Worm (Caenorhabditis elegans) whole organism, L1 larva: ENCODE measurements around the gene dcaf-1.

Experiments used
- C04F5.9 ChIP-seq: sonication (generic microtip); optimal IDR thresholded peaks from 2 replicates; lab custom pipeline; 2016; ENCODE audit warnings: missing genetic modification characterization, missing compliant biosample characterization
- F16B12.6 ChIP-seq: fragments of 150-350 bp; optimal IDR thresholded peaks from 2 replicates; lab custom pipeline; 2014; ENCODE audit warnings: missing biosample characterization, missing genetic modification characterization
- alr-1 ChIP-seq: fragments of 200-800 bp; sonication (Bioruptor generic); optimal IDR thresholded peaks from 2 replicates; lab custom pipeline; 2018; ENCODE audit warnings: borderline replicate concordance, mild to moderate bottlenecking, missing genetic modification characterization, missing compliant biosample characterization
- ama-1 ChIP-seq: fragments of 150-350 bp; optimal IDR thresholded peaks from 2 replicates; lab custom pipeline; 2014
- ceh-63 ChIP-seq: fragments of 200-800 bp; sonication (Bioruptor generic); optimal IDR thresholded peaks from 2 replicates; lab custom pipeline; 2018; ENCODE audit warnings: mild to moderate bottlenecking, missing genetic modification characterization, missing compliant biosample characterization
- ceh-90 ChIP-seq: sonication (generic microtip); optimal IDR thresholded peaks from 2 replicates; lab custom pipeline; 2016; ENCODE audit warnings: missing genetic modification characterization, missing compliant biosample characterization
- ces-1 ChIP-seq: fragments of 150-350 bp; optimal IDR thresholded peaks from 2 replicates; lab custom pipeline; 2014; ENCODE audit warnings: missing biosample characterization, missing genetic modification reagents, missing genetic modification characterization
- dpl-1 ChIP-seq, 3 experiments: fragments of 150-350 bp in 2 of 3; sonication (generic microtip) in 1 of 3; optimal IDR thresholded peaks; 2 replicates each; lab custom pipeline; 2014 to 2017; ENCODE audit warnings: missing biosample characterization in 3 of 3, missing genetic modification characterization in 3 of 3, missing genetic modification reagents in 3 of 3
- dsc-1 ChIP-seq: sonication (generic microtip); optimal IDR thresholded peaks from 2 replicates; lab custom pipeline; 2016; ENCODE audit warnings: mild to moderate bottlenecking, missing genetic modification characterization, missing compliant biosample characterization
- egl-13 ChIP-seq: sonication (generic microtip); optimal IDR thresholded peaks from 2 replicates; lab custom pipeline; 2016; ENCODE audit warnings: missing genotype, missing genetic modification reagents, missing genetic modification characterization, missing compliant biosample characterization
- egl-27 ChIP-seq, 2 experiments: fragments of 150-350 bp in 1 of 2; sonication (generic microtip); optimal IDR thresholded peaks; 3 replicates each; lab custom pipeline; 2017 to 2018; ENCODE audit warnings: missing biosample characterization in 2 of 2, missing genetic modification characterization in 2 of 2, missing genetic modification reagents in 2 of 2
- fkh-10 ChIP-seq: sonication (generic microtip); optimal IDR thresholded peaks from 2 replicates; lab custom pipeline; 2017; ENCODE audit warnings: missing biosample characterization, missing genetic modification reagents, missing genetic modification characterization
- fkh-4 ChIP-seq: sonication (generic microtip); optimal IDR thresholded peaks from 2 replicates; lab custom pipeline; 2016; ENCODE audit warnings: missing compliant biosample characterization, missing genetic modification characterization, borderline replicate concordance
- fkh-8 ChIP-seq: sonication (generic microtip); optimal IDR thresholded peaks from 2 replicates; lab custom pipeline; 2016; ENCODE audit warnings: mild to moderate bottlenecking, missing genetic modification characterization, missing compliant biosample characterization
- fos-1 ChIP-seq: fragments of 150-350 bp; optimal IDR thresholded peaks from 2 replicates; lab custom pipeline; 2014; ENCODE audit warnings: missing biosample characterization, missing genetic modification characterization
- hlh-4 ChIP-seq: sonication (generic microtip); optimal IDR thresholded peaks from 2 replicates; lab custom pipeline; 2016; ENCODE audit warnings: mild to moderate bottlenecking, missing genetic modification characterization, missing compliant biosample characterization
- hpl-2 ChIP-seq: fragments of 150-350 bp; optimal IDR thresholded peaks from 2 replicates; lab custom pipeline; 2014; ENCODE audit warnings: missing biosample characterization, missing genetic modification reagents, missing genetic modification characterization
- irx-1 ChIP-seq: sonication (generic microtip); optimal IDR thresholded peaks from 2 replicates; lab custom pipeline; 2016; ENCODE audit warnings: missing genetic modification characterization, missing compliant biosample characterization
- isw-1 ChIP-seq: fragments of 200-800 bp; sonication (Bioruptor generic); IDR thresholded peaks from 2 replicates; pipeline ENCODE4 v1.3.6; 2022; ENCODE audit warnings: missing genetic modification characterization, missing compliant biosample characterization
- jun-1 ChIP-seq: fragments of 150-350 bp; optimal IDR thresholded peaks from 2 replicates; lab custom pipeline; 2014; ENCODE audit warnings: missing biosample characterization, missing genetic modification reagents, missing genetic modification characterization
- lin-13 ChIP-seq: fragments of 150-350 bp; optimal IDR thresholded peaks from 2 replicates; lab custom pipeline; 2014; ENCODE audit warnings: missing biosample characterization, missing genetic modification reagents, missing genetic modification characterization
- lin-14 ChIP-seq: fragments of 200-800 bp; sonication (Bioruptor generic); optimal IDR thresholded peaks from 2 replicates; lab custom pipeline; 2018; ENCODE audit warnings: mild to moderate bottlenecking, missing genetic modification characterization, moderate library complexity, missing compliant biosample characterization
- lin-15B ChIP-seq: fragments of 150-350 bp; sonication (generic microtip); optimal IDR thresholded peaks from 3 replicates; lab custom pipeline; 2014; ENCODE audit warnings: missing biosample characterization, missing genetic modification characterization
- lin-39 ChIP-seq: fragments of 150-350 bp; optimal IDR thresholded peaks from 2 replicates; lab custom pipeline; 2014; ENCODE audit warnings: missing biosample characterization, missing genetic modification reagents, missing genetic modification characterization
- lsy-2 ChIP-seq, 2 experiments: fragments of 150-350 bp; optimal IDR thresholded peaks; 2 replicates each; lab custom pipeline; 2014; ENCODE audit warnings: missing biosample characterization in 2 of 2, missing genetic modification characterization in 2 of 2
- mab-9 ChIP-seq: fragments of 200-800 bp; sonication (Bioruptor generic); IDR thresholded peaks from 2 replicates; pipeline ENCODE4 v1.3.6; 2022; ENCODE audit warnings: missing genetic modification reagents, missing genetic modification characterization, missing compliant biosample characterization
- mef-2 ChIP-seq: fragments of 150-350 bp; optimal IDR thresholded peaks from 2 replicates; lab custom pipeline; 2014; ENCODE audit warnings: missing biosample characterization, missing genetic modification characterization
- mep-1 ChIP-seq: fragments of 150-350 bp; optimal IDR thresholded peaks from 2 replicates; lab custom pipeline; 2014; ENCODE audit warnings: missing biosample characterization, missing genetic modification characterization
- nhr-11 ChIP-seq: fragments of 150-350 bp; optimal IDR thresholded peaks from 2 replicates; lab custom pipeline; 2014; ENCODE audit warnings: missing biosample characterization, missing genetic modification characterization
- nhr-12 ChIP-seq: sonication (generic microtip); optimal IDR thresholded peaks from 2 replicates; lab custom pipeline; 2017; ENCODE audit warnings: missing biosample characterization, missing genetic modification characterization
- nhr-237 ChIP-seq: fragments of 150-350 bp; optimal IDR thresholded peaks from 2 replicates; lab custom pipeline; 2014; ENCODE audit warnings: missing biosample characterization, missing genetic modification characterization
- nhr-84 ChIP-seq: sonication (generic microtip); optimal IDR thresholded peaks from 2 replicates; lab custom pipeline; 2017; ENCODE audit warnings: missing biosample characterization, missing genetic modification characterization
- nhr-85 ChIP-seq: sonication (generic microtip); peaks from one replicate; lab custom pipeline; 2016; ENCODE audit warnings: missing genetic modification characterization, inconsistent platforms, missing compliant biosample characterization
- pqm-1 ChIP-seq: sonication (generic microtip); optimal IDR thresholded peaks from 3 replicates; lab custom pipeline; 2017; ENCODE audit warnings: missing biosample characterization, missing genetic modification characterization
- rnt-1 ChIP-seq: sonication (generic microtip); optimal IDR thresholded peaks from 2 replicates; lab custom pipeline; 2016; ENCODE audit warnings: mild to moderate bottlenecking, missing genetic modification characterization, moderate library complexity, missing compliant biosample characterization
- snpc-4 ChIP-seq: fragments of 150-350 bp; optimal IDR thresholded peaks from 2 replicates; lab custom pipeline; 2014; ENCODE audit warnings: missing biosample characterization, missing genetic modification characterization
- sox-4 ChIP-seq: sonication (generic microtip); optimal IDR thresholded peaks from 2 replicates; lab custom pipeline; 2016; ENCODE audit warnings: missing genetic modification characterization, missing compliant biosample characterization
- sptf-1 ChIP-seq: fragments of 150-350 bp; optimal IDR thresholded peaks from 2 replicates; lab custom pipeline; 2014; ENCODE audit warnings: missing biosample characterization, missing genetic modification characterization
- sup-37 ChIP-seq: fragments of 200-800 bp; sonication (Bioruptor generic); optimal IDR thresholded peaks from 2 replicates; lab custom pipeline; 2018; ENCODE audit warnings: mild to moderate bottlenecking, missing genetic modification characterization, missing compliant biosample characterization
- swsn-7 ChIP-seq: sonication (generic microtip); optimal IDR thresholded peaks from 2 replicates; lab custom pipeline; 2016; ENCODE audit warnings: missing genetic modification characterization, missing compliant biosample characterization
- tlp-1 ChIP-seq: fragments of 150-350 bp; optimal IDR thresholded peaks from 2 replicates; lab custom pipeline; 2014; ENCODE audit warnings: missing biosample characterization, missing genetic modification characterization
- unc-30 ChIP-seq: sonication (generic microtip); optimal IDR thresholded peaks from 2 replicates; lab custom pipeline; 2017; ENCODE audit warnings: missing biosample characterization, missing genetic modification characterization
- unc-86 ChIP-seq: sonication (generic microtip); optimal IDR thresholded peaks from 2 replicates; lab custom pipeline; 2016; ENCODE audit warnings: missing genetic modification characterization, missing compliant biosample characterization
- unc-98 ChIP-seq: fragments of 200-800 bp; sonication (Bioruptor generic); IDR thresholded peaks from 2 replicates; pipeline ENCODE4 v1.3.6; 2022; ENCODE audit warnings: missing genetic modification characterization, missing compliant biosample characterization
- vab-15 ChIP-seq: sonication (generic microtip); optimal IDR thresholded peaks from 2 replicates; lab custom pipeline; 2017; ENCODE audit warnings: missing genotype, mild to moderate bottlenecking, missing genetic modification characterization, missing compliant biosample characterization
- zip-4 ChIP-seq: fragments of 200-800 bp; sonication (Bioruptor generic); optimal IDR thresholded peaks from 2 replicates; lab custom pipeline; 2018; ENCODE audit warnings: mild to moderate bottlenecking, missing genetic modification characterization, moderate library complexity, missing compliant biosample characterization
- ztf-11 ChIP-seq, 2 experiments: sonication (generic microtip); optimal IDR thresholded peaks; 2 replicates each; lab custom pipeline; 2016 to 2017; ENCODE audit warnings: missing genetic modification characterization in 2 of 2, missing biosample characterization in 1 of 2, missing compliant biosample characterization in 1 of 2
- ztf-4 ChIP-seq: fragments of 150-350 bp; optimal IDR thresholded peaks from 2 replicates; lab custom pipeline; 2014; ENCODE audit warnings: missing biosample characterization, missing genetic modification characterization

The dcaf-1 gene

ce11 chrIV:9673683-9674336 lies 32.7 kb downstream of the dcaf-1 start (continued):
- no peak for TF ChIP-seq tlp-1 (tag; lab: Kevin White, UChicago)
- TF ChIP-seq C04F5.9 (tag; lab: Kevin White, UChicago), result no peak
- no peak for TF ChIP-seq hpl-2 (GFP tag; lab: Kevin White, UChicago)
- peak; percentile 82 for TF ChIP-seq nhr-85
- no peak for TF ChIP-seq F16B12.6 (tag; lab: Kevin White, UChicago)
- no peak for TF ChIP-seq nhr-11 (tag; lab: Kevin White, UChicago)
- TF ChIP-seq mep-1 (tag; lab: Kevin White, UChicago), result no peak
- TF ChIP-seq unc-86 (tag; lab: Kevin White, UChicago), result no peak
- no peak for TF ChIP-seq nhr-84
- no peak for TF ChIP-seq ceh-63 (GFP tag; lab: Kevin White, UChicago)
- peak; percentile 53 for TF ChIP-seq lin-14 (GFP tag; lab: Kevin White, UChicago)
- no peak for TF ChIP-seq swsn-7
- no peak for TF ChIP-seq ceh-90
- no peak for TF ChIP-seq ztf-11 (tag; optimal IDR thresholded peaks at IDR 0.05; lab: Kevin White, UChicago)
- TF ChIP-seq unc-30 (tag; lab: Kevin White, UChicago), result no peak
- peak; percentile 86 for TF ChIP-seq fkh-8 (tag; lab: Kevin White, UChicago)
- TF ChIP-seq mef-2, result no peak
- no peak for TF ChIP-seq lin-39 (tag; lab: Kevin White, UChicago)
- no peak for TF ChIP-seq snpc-4 (tag; lab: Kevin White, UChicago)
- no peak for TF ChIP-seq pqm-1 (tag; lab: Kevin White, UChicago)
- no peak for TF ChIP-seq dpl-1 (GFP tag; optimal IDR thresholded peaks at IDR 0.05; lab: Kevin White, UChicago)
- TF ChIP-seq sox-4, result peak; percentile 34
- no peak for TF ChIP-seq isw-1 (GFP tag; lab: Robert Waterston, UW)
- TF ChIP-seq hlh-4 (tag; lab: Kevin White, UChicago), result no peak
- TF ChIP-seq nhr-237 (tag; lab: Kevin White, UChicago), result no peak
- no peak for TF ChIP-seq mab-9 (GFP tag; lab: Robert Waterston, UW)
- no peak for TF ChIP-seq zip-4 (GFP tag; lab: Kevin White, UChicago)
- TF ChIP-seq nhr-12 (tag; lab: Kevin White, UChicago), result no peak
- TF ChIP-seq lsy-2 (tag; optimal IDR thresholded peaks at IDR 0.05; lab: Kevin White, UChicago), result no peak
- TF ChIP-seq lin-15B (tag; lab: Kevin White, UChicago), result no peak
- no peak for TF ChIP-seq fos-1 (tag; lab: Kevin White, UChicago)
- TF ChIP-seq jun-1 (tag; lab: Kevin White, UChicago), result no peak
- no peak for TF ChIP-seq ama-1
- no peak for TF ChIP-seq vab-15 (tag; lab: Kevin White, UChicago)
- no peak for TF ChIP-seq egl-27 (tag; optimal IDR thresholded peaks at IDR 0.05; lab: Kevin White, UChicago)
- peak; percentile 38 for TF ChIP-seq egl-13 (tag; lab: Kevin White, UChicago)
- TF ChIP-seq irx-1 (tag; lab: Kevin White, UChicago), result no peak
- no peak for TF ChIP-seq sptf-1 (tag; lab: Kevin White, UChicago)
- no peak for TF ChIP-seq rnt-1 (tag; lab: Kevin White, UChicago)
- TF ChIP-seq ztf-4, result no peak
- no peak for TF ChIP-seq unc-98
- no peak for TF ChIP-seq alr-1 (tag; lab: Kevin White, UChicago)
- TF ChIP-seq fkh-4 (tag; lab: Kevin White, UChicago), result no peak
- peak; percentile 57 for TF ChIP-seq fkh-10 (GFP tag; lab: Kevin White, UChicago)
- no peak for TF ChIP-seq ces-1 (GFP tag; lab: Kevin White, UChicago)
- TF ChIP-seq sup-37 (GFP tag; lab: Kevin White, UChicago), result no peak
- TF ChIP-seq lin-13 (GFP tag; lab: Kevin White, UChicago), result no peak
- peak; percentile 65 for TF ChIP-seq dsc-1 (tag; lab: Kevin White, UChicago)
